Fruit fly (Drosophila melanogaster): ENCODE measurements around the gene CG43673.

The CG43673 gene

dm6 chrX:15745905-15746681 lies 32.9 kb upstream of the CG43673 start, which contains the start of the genes CG8944 and CCT6 (continued):
- TF ChIP-seq CG4424 (GFP tag; optimal IDR thresholded peaks at IDR 0.05) (peak; percentile 1), CG4820 (GFP tag; optimal IDR thresholded peaks at IDR 0.05) (no peak), mam (GFP tag; optimal IDR thresholded peaks at IDR 0.05) (no peak), Hsf (GFP tag; optimal IDR thresholded peaks at IDR 0.05) (no peak), CG7556 (GFP tag; optimal IDR thresholded peaks at IDR 0.05) (no peak), Hr51 (GFP tag; optimal IDR thresholded peaks at IDR 0.05) (no peak), Opbp (GFP tag; IDR thresholded peaks at IDR 0.05; ENCODE audit: partially characterized antibody) (peak; percentile 40; the same call in 1 of the 3 replicates), Sry-β (GFP tag; optimal IDR thresholded peaks at IDR 0.05) (peak; percentile 83), CoRest (tag; optimal IDR thresholded peaks at IDR 0.05) (peak; percentile 45), HmgZ (tag; optimal IDR thresholded peaks at IDR 0.05) (no peak), CG17568 (GFP tag; optimal IDR thresholded peaks at IDR 0.05) (no peak), CG43689 (GFP tag; IDR thresholded peaks at IDR 0.05) (no peak), CG1024 (GFP tag; IDR thresholded peaks at IDR 0.05) (no peak), Ada2b (GFP tag; IDR thresholded peaks at IDR 0.05) (no peak), CG2712 (tag; optimal IDR thresholded peaks at IDR 0.05) (peak; percentile 32), pb (GFP tag; optimal IDR thresholded peaks at IDR 0.05) (no peak), ERR (GFP tag; optimal IDR thresholded peaks at IDR 0.05) (no peak), lbe (GFP tag; optimal IDR thresholded peaks at IDR 0.05) (no peak), Sry-δ (GFP tag; optimal IDR thresholded peaks at IDR 0.05) (peak; percentile 69), D19A (tag; optimal IDR thresholded peaks at IDR 0.05) (peak; percentile 17), sens (GFP tag) (peak; percentile 64), run (tag; optimal IDR thresholded peaks at IDR 0.05) (no peak), C15 (GFP tag; IDR thresholded peaks at IDR 0.05) (no peak), CG1233 (GFP tag; optimal IDR thresholded peaks at IDR 0.05) (no peak), trem (tag; optimal IDR thresholded peaks at IDR 0.05) (no peak), MESR4 (GFP tag; optimal IDR thresholded peaks at IDR 0.05) (peak; percentile 90), CG2120 (GFP tag; optimal IDR thresholded peaks at IDR 0.05) (peak; percentile 53), tap (tag; optimal IDR thresholded peaks at IDR 0.05) (no peak), CkIIα-i1 (GFP tag; IDR thresholded peaks at IDR 0.05) (no peak), vnd (GFP tag; IDR thresholded peaks at IDR 0.05; ENCODE audit: partially characterized antibody) (peak; percentile 35; the same call in 1 of the 3 replicates), fu2 (GFP tag; optimal IDR thresholded peaks at IDR 0.05) (no peak), sc (optimal IDR thresholded peaks at IDR 0.05) (no peak), sc (GFP tag; optimal IDR thresholded peaks at IDR 0.05) (no peak), CG6854 (GFP tag; optimal IDR thresholded peaks at IDR 0.05) (no peak), gfzf (GFP tag; optimal IDR thresholded peaks at IDR 0.05) (peak; percentile 45), ap (GFP tag; IDR thresholded peaks at IDR 0.05) (no peak), CG16863 (GFP tag; optimal IDR thresholded peaks at IDR 0.05) (no peak), Drgx (GFP tag; IDR thresholded peaks at IDR 0.05) (no peak), aop (GFP tag; IDR thresholded peaks at IDR 0.05) (no peak), HLH4C (GFP tag; IDR thresholded peaks at IDR 0.05; ENCODE audit: partially characterized antibody) (peak; percentile 50; the same call in 1 of the 3 replicates), Usf (GFP tag; optimal IDR thresholded peaks at IDR 0.05) (no peak), Nf-YC (tag; optimal IDR thresholded peaks at IDR 0.05) (peak; percentile 31), bbx (GFP tag; IDR thresholded peaks at IDR 0.05; ENCODE audit: partially characterized antibody) (peak; percentile 44; the same call in 1 of the 2 replicates), Ets97D (GFP tag; optimal IDR thresholded peaks at IDR 0.05) (peak; percentile 17), CG7963 (GFP tag; IDR thresholded peaks at IDR 0.05; ENCODE audit: partially characterized antibody) (peak; percentile 17; the same call in 1 of the 3 replicates), hth (optimal IDR thresholded peaks at IDR 0.05) (no peak), tgo (GFP tag; IDR thresholded peaks at IDR 0.05) (no peak), wek (GFP tag; optimal IDR thresholded peaks at IDR 0.05) (no peak), dpn (GFP tag; optimal IDR thresholded peaks at IDR 0.05) (peak in 1 of 2 experiments; percentile 21), Mad (GFP tag; optimal IDR thresholded peaks at IDR 0.05) (no peak)
